Fruit fly (Drosophila melanogaster): ENCODE data around the gene CG10274.

The CG10274 gene

dm6 chr3L:6141538-6141937, 40.1 kb downstream of the CG10274 start:
- TF ChIP-seq CG17806 (tag; optimal IDR thresholded peaks at IDR 0.05) (no peak), CG4496 (GFP tag; IDR thresholded peaks at IDR 0.05) (no peak), gl (tag; optimal IDR thresholded peaks at IDR 0.05) (no peak), CG10348 (GFP tag; IDR thresholded peaks at IDR 0.05) (no peak), EcR (GFP tag; optimal IDR thresholded peaks at IDR 0.05) (peak; percentile 59), CG14655 (GFP tag; optimal IDR thresholded peaks at IDR 0.05) (no peak)

DNA sequence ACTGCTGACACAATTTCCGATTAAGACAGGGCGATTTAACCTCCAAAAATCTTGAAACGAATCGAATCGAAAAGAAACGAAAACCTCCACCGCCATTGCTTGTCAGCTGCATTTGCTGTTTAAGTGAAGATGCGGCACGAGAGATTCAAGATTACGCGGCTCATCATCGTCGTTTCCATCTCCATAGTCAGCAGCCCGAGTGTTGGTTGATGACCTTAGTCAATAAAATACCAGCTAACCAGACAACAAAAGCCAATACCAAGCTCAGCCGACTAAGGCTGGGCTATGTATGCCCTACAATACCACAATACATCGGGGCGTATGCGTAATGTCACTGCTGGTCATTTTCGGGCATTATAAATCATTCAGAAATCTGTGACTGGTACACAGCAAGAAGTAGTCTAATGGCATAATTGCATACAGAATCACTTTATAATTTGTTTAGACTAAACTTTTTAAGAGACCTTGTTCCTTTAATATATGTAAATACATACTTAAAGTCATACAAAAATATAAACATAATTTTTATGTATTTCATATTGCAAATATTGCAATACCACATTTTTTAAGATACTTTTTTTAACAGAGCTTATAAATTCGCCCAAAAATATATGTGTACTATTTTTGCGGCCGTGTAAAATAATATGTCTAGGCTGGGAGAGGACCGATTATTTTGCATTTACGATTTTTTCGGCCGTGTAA, 40.7 kb downstream of the CG10274 start:
- TF ChIP-seq CG8159 (tag; optimal IDR thresholded peaks at IDR 0.05) (peak; percentile 8), CG15710 (tag; optimal IDR thresholded peaks at IDR 0.05) (no peak), CG4496 (GFP tag; IDR thresholded peaks at IDR 0.05) (no peak), fd96Ca (GFP tag; IDR thresholded peaks at IDR 0.05) (no peak), EcR (GFP tag; optimal IDR thresholded peaks at IDR 0.05) (peak; percentile 69), CG17806 (tag; optimal IDR thresholded peaks at IDR 0.05) (no peak)

DNA sequence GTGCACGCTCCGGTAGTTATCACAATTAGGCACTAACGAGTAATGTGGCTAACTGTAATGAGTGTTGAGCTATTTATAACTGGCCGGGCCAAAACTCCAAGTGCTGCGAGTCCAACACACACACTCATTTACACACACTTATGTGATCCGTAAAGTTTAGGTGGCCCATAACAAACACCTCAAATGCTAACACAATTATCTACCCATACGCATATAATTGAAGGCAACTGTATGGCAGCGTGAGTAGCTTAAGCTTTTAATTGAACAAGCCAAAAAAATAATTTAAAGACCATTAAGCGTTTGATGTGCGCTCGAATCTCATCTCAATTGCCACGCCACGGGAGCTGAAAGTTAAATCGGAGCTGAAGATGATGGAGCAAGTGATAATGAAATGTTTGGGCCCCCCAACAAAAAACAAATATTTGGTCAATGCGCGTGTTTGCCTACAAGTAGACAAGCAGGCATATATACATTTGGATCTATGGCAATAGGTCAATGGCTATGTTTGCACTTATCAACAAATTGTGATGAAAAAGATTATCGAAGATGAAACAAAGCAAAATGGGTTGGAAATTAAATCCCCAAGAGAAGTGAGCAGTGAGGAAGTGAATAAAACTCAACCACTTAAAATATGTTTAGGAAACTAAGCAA, 41.6 kb downstream of the CG10274 start, which contains the start of gene Cpr65Av:
TSS of gene Cpr65Av (minus strand) at position 51 of the 651 bp plus-strand sequence.
- TF ChIP-seq CG14655 (GFP tag; optimal IDR thresholded peaks at IDR 0.05) (no peak), CG9948 (tag; optimal IDR thresholded peaks at IDR 0.05) (no peak), fd96Ca (GFP tag; IDR thresholded peaks at IDR 0.05) (no peak), Pif1A (GFP tag; optimal IDR thresholded peaks at IDR 0.05) (no peak), CG13204 (GFP tag; optimal IDR thresholded peaks at IDR 0.05) (no peak), Ets98B (GFP tag; IDR thresholded peaks at IDR 0.05) (no peak), CG10348 (GFP tag; IDR thresholded peaks at IDR 0.05) (no peak), Pif1B (GFP tag; optimal IDR thresholded peaks at IDR 0.05) (no peak), CG34367 (tag; optimal IDR thresholded peaks at IDR 0.05) (no peak), CG8301 (tag; optimal IDR thresholded peaks at IDR 0.05) (no peak)

DNA sequence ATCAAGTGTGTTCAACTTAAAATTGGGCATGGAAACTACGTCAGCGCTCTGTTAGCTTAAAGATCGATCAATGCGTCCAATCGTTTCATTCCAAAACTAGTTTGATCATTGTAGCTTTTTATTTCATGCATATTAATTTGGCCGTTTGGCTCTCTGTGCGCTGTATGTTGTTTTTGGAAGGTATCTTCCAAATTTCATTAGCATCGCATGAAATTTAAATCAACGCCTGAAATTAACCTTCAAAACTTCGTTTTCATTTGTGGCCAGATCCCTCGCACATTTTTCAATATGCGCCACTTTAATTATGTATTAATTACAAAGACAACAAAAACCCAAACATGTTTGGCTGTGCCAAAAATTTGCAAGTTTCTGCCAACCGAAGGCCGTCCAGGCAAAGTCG, 43.0 kb downstream of the CG10274 start:
- no peak for TF ChIP-seq CG32121 (GFP tag; IDR thresholded peaks at IDR 0.05)
- TF ChIP-seq Ets98B (GFP tag; IDR thresholded peaks at IDR 0.05), result no peak
- no peak for TF ChIP-seq Pif1B (GFP tag; optimal IDR thresholded peaks at IDR 0.05)
- no peak for TF ChIP-seq CG34367 (tag; optimal IDR thresholded peaks at IDR 0.05)
- no peak for TF ChIP-seq rn (GFP tag; IDR thresholded peaks at IDR 0.05)
- no peak for TF ChIP-seq CG4496 (GFP tag; IDR thresholded peaks at IDR 0.05)
- no peak for TF ChIP-seq Pif1A (GFP tag; optimal IDR thresholded peaks at IDR 0.05)
- TF ChIP-seq EcR (GFP tag; optimal IDR thresholded peaks at IDR 0.05), result no peak
- no peak for TF ChIP-seq CG8301 (tag; optimal IDR thresholded peaks at IDR 0.05)
- no peak for TF ChIP-seq CG8159 (tag; optimal IDR thresholded peaks at IDR 0.05)
- TF ChIP-seq D1 (tag; optimal IDR thresholded peaks at IDR 0.05), result no peak
- no peak for TF ChIP-seq CG14655 (GFP tag; optimal IDR thresholded peaks at IDR 0.05)
- no peak for TF ChIP-seq CG9948 (tag; optimal IDR thresholded peaks at IDR 0.05)
- no peak for TF ChIP-seq CG17806 (tag; optimal IDR thresholded peaks at IDR 0.05)

DNA sequence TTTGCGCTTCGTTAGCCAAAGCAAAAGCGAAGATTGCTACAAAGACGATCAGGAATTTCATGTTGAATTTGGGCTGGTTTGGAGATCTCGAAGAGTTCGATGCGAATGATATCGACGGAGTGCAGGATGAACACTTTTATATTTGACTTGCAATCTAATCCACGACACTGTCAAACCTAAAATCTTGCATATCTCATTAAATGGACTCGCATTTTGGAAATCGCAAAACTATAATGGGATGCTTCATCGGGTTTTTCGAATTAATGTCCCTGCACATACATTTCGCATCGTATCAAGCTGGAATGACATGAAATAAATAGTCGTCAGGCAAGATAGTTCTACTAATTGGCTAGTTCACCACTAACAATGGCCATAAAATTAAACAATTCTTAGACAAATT, 43.6 kb downstream of the CG10274 start, which contains the start of gene Lcp65Ae:
TSS of gene Lcp65Ae (minus strand) at position 101 of the 400 bp plus-strand sequence.
- TF ChIP-seq fd96Ca (GFP tag; IDR thresholded peaks at IDR 0.05), result no peak
- no peak for TF ChIP-seq CG15710 (tag; optimal IDR thresholded peaks at IDR 0.05)
- TF ChIP-seq CG32121 (GFP tag; IDR thresholded peaks at IDR 0.05), result no peak
- TF ChIP-seq rn (GFP tag; IDR thresholded peaks at IDR 0.05), result no peak
- no peak for TF ChIP-seq CG17806 (tag; optimal IDR thresholded peaks at IDR 0.05)
- TF ChIP-seq Pif1B (GFP tag; optimal IDR thresholded peaks at IDR 0.05), result no peak
- TF ChIP-seq CG10348 (GFP tag; IDR thresholded peaks at IDR 0.05), result no peak
- TF ChIP-seq EcR (GFP tag; optimal IDR thresholded peaks at IDR 0.05), result no peak
- TF ChIP-seq CG12605 (GFP tag; IDR thresholded peaks at IDR 0.05), result no peak
- TF ChIP-seq CG9948 (tag; optimal IDR thresholded peaks at IDR 0.05), result no peak
- TF ChIP-seq Snoo (tag; optimal IDR thresholded peaks at IDR 0.05), result no peak
- no peak for TF ChIP-seq Ets98B (GFP tag; IDR thresholded peaks at IDR 0.05)
- no peak for TF ChIP-seq D1 (tag; optimal IDR thresholded peaks at IDR 0.05)
- TF ChIP-seq Pif1A (GFP tag; optimal IDR thresholded peaks at IDR 0.05), result no peak
- TF ChIP-seq CG13204 (GFP tag; optimal IDR thresholded peaks at IDR 0.05), result no peak
- no peak for TF ChIP-seq CG14655 (GFP tag; optimal IDR thresholded peaks at IDR 0.05)
- TF ChIP-seq CG8159 (tag; optimal IDR thresholded peaks at IDR 0.05), result no peak
- TF ChIP-seq CG34367 (tag; optimal IDR thresholded peaks at IDR 0.05), result no peak
- no peak for TF ChIP-seq CG4496 (GFP tag; IDR thresholded peaks at IDR 0.05)
- TF ChIP-seq gl (tag; optimal IDR thresholded peaks at IDR 0.05), result no peak

dm6 chr3L:6136691-6137090, 44.9 kb downstream of the CG10274 start, which contains the start of gene Lcp65Af:
Gene Lcp65Af, minus strand, starts transcription at chr3L:6136791.
- TF ChIP-seq CG15710 (tag; optimal IDR thresholded peaks at IDR 0.05), result no peak
- no peak for TF ChIP-seq CG13204 (GFP tag; optimal IDR thresholded peaks at IDR 0.05)
- TF ChIP-seq fd96Ca (GFP tag; IDR thresholded peaks at IDR 0.05), result no peak
- TF ChIP-seq Ets98B (GFP tag; IDR thresholded peaks at IDR 0.05), result no peak
- no peak for TF ChIP-seq CG14655 (GFP tag; optimal IDR thresholded peaks at IDR 0.05)
- TF ChIP-seq Pif1A (GFP tag; optimal IDR thresholded peaks at IDR 0.05), result no peak
- no peak for TF ChIP-seq CG10348 (GFP tag; IDR thresholded peaks at IDR 0.05)
- TF ChIP-seq CG12605 (GFP tag; IDR thresholded peaks at IDR 0.05), result no peak
